Worm (Caenorhabditis elegans) whole organism, L2 larva: ENCODE data around the gene C11H1.7.

ENCODE experiments used
- R02D3.7 ChIP-seq: fragments of 150-350 bp; optimal IDR thresholded peaks from 2 replicates; lab custom pipeline; 2014; ENCODE audit warnings: missing biosample characterization, missing genetic modification characterization
- lin-39 ChIP-seq: fragments of 150-350 bp; optimal IDR thresholded peaks from 2 replicates; lab custom pipeline; 2014; ENCODE audit warnings: missing biosample characterization, missing genetic modification reagents, missing genetic modification characterization
- unc-39 ChIP-seq: fragments of 150-350 bp; optimal IDR thresholded peaks from 2 replicates; lab custom pipeline; 2014; ENCODE audit warnings: missing biosample characterization, missing genetic modification characterization

DNA sequence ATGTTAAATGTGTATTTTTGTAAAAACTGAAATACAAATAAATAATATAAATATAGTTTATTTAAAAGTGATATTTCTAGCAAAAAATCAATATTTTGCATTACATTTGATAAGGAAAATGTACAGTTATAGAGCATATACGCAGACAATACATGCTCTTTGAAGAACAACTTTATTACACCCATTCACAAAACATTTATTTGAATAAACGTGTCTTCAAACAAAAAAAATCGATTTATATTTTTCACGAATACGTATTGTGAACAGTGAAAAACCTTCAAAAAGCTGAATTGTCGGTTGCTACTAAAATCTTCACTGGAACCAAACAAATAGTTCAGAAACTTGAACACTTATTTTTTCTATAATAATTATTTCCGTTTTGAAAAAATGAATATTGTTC, 20.4 kb downstream of the C11H1.7 start, which contains the start of gene K04G11.3:
- TF ChIP-seq lin-39 (tag; lab: Kevin White, UChicago) (no peak), unc-39 (tag; lab: Kevin White, UChicago) (no peak), R02D3.7 (tag; lab: Kevin White, UChicago) (no peak)
